Fruit fly (Drosophila melanogaster) whole organism, embryonic: ENCODE data around the gene CG12990.

ENCODE experiments used
- B-H1 ChIP-seq: fragments of 200-800 bp; sonication (Bioruptor generic); IDR thresholded peaks from 3 replicates; pipeline ENCODE4 v1.3.6; 2022; ENCODE audit warnings: missing biosample characterization, missing genetic modification characterization
- B-H2 ChIP-seq: fragments of 200-800 bp; sonication (Bioruptor generic); optimal IDR thresholded peaks from 2 replicates; lab custom pipeline; 2018; ENCODE audit warnings: missing biosample characterization, mild to moderate bottlenecking, missing genetic modification characterization
- CG10274 ChIP-seq: fragments of 200-800 bp; sonication (Bioruptor generic); optimal IDR thresholded peaks from 3 replicates; lab custom pipeline; 2017; ENCODE audit warnings: missing biosample characterization, mild to moderate bottlenecking, missing genetic modification characterization
- CG10366 ChIP-seq: fragments of 200-800 bp; sonication (Bioruptor generic); IDR thresholded peaks from 2 replicates; pipeline ENCODE4 v1.3.6; 2022; ENCODE audit warnings: missing biosample characterization, missing genetic modification characterization
- CG10543 ChIP-seq: fragments of 200-800 bp; sonication (Bioruptor generic); optimal IDR thresholded peaks from 3 replicates; lab custom pipeline; 2017; ENCODE audit warnings: missing biosample characterization, mild to moderate bottlenecking, missing genetic modification characterization, moderate library complexity
- CG10979 ChIP-seq: fragments of 200-800 bp; sonication (Bioruptor generic); optimal IDR thresholded peaks from 2 replicates; lab custom pipeline; 2018; ENCODE audit warnings: missing biosample characterization, mild to moderate bottlenecking, missing genetic modification characterization, moderate library complexity
- CG11085 ChIP-seq: fragments of 200-800 bp; sonication (Bioruptor generic); IDR thresholded peaks from 2 replicates; pipeline ENCODE4 v1.3.6; 2022; ENCODE audit warnings: missing biosample characterization, missing genetic modification characterization
- CG12236 ChIP-seq: fragments of 200-800 bp; sonication (Bioruptor generic); optimal IDR thresholded peaks from 2 replicates; lab custom pipeline; 2016; ENCODE audit warnings: missing biosample characterization, missing genetic modification characterization
- CG13287 ChIP-seq: fragments of 200-800 bp; sonication (Bioruptor generic); IDR thresholded peaks from 2 replicates; pipeline ENCODE4 v1.3.6; 2022; ENCODE audit warnings: missing biosample characterization, missing genetic modification characterization; ENCODE audit not compliant: partially characterized antibody
- CG1647 ChIP-seq: fragments of 200-800 bp; sonication (Bioruptor generic); optimal IDR thresholded peaks from 3 replicates; lab custom pipeline; 2016; ENCODE audit warnings: missing biosample characterization, missing genetic modification characterization
- CG17568 ChIP-seq: fragments of 200-800 bp; sonication (Bioruptor generic); optimal IDR thresholded peaks from 2 replicates; lab custom pipeline; 2018; ENCODE audit warnings: missing biosample characterization, mild to moderate bottlenecking, missing genetic modification characterization, moderate library complexity
- CG30020 ChIP-seq: fragments of 200-800 bp; optimal IDR thresholded peaks from 2 replicates; lab custom pipeline; 2019; ENCODE audit warnings: missing biosample characterization, mild to moderate bottlenecking, missing genetic modification characterization, moderate library complexity
- CG3065 ChIP-seq: fragments of 200-800 bp; sonication (Bioruptor generic); optimal IDR thresholded peaks from 2 replicates; lab custom pipeline; 2016; ENCODE audit warnings: missing biosample characterization, missing genetic modification characterization
- CG31224 ChIP-seq: fragments of 200-800 bp; sonication (Bioruptor generic); IDR thresholded peaks from 2 replicates; pipeline ENCODE4 v1.3.6; 2022; ENCODE audit warnings: missing biosample characterization, missing genetic modification characterization
- CG32772 ChIP-seq: fragments of 200-800 bp; sonication (Bioruptor generic); IDR thresholded peaks from 2 replicates; pipeline ENCODE4 v1.3.6; 2022; ENCODE audit warnings: missing biosample characterization, missing genetic modification characterization
- CG4707 ChIP-seq: fragments of 200-800 bp; sonication (Bioruptor generic); optimal IDR thresholded peaks from 2 replicates; lab custom pipeline; 2018; ENCODE audit warnings: missing biosample characterization, mild to moderate bottlenecking, missing genetic modification characterization, moderate library complexity
- CG6813 ChIP-seq: fragments of 200-800 bp; sonication (Bioruptor generic); optimal IDR thresholded peaks from 2 replicates; lab custom pipeline; 2017; ENCODE audit warnings: missing biosample characterization, missing genetic modification characterization, mild to moderate bottlenecking, moderate library complexity, missing genetic modification reagents
- CG7372 ChIP-seq: fragments of 200-800 bp; sonication (Bioruptor generic); IDR thresholded peaks from 2 replicates; pipeline ENCODE4 v1.3.6; 2022; ENCODE audit warnings: missing biosample characterization, missing genetic modification characterization
- CG7786 ChIP-seq: fragments of 200-800 bp; sonication (Bioruptor generic); optimal IDR thresholded peaks from 2 replicates; lab custom pipeline; 2016; ENCODE audit warnings: missing biosample characterization, missing genetic modification characterization
- CG8281 ChIP-seq: fragments of 200-800 bp; sonication (Bioruptor generic); optimal IDR thresholded peaks from 2 replicates; lab custom pipeline; 2018; ENCODE audit warnings: missing biosample characterization, mild to moderate bottlenecking, missing genetic modification characterization, moderate library complexity
- CG8478 ChIP-seq: fragments of >200 bp; optimal IDR thresholded peaks from 2 replicates; lab custom pipeline; 2018
- CG9727 ChIP-seq: fragments of 200-800 bp; sonication (Bioruptor generic); optimal IDR thresholded peaks from 3 replicates; lab custom pipeline; 2017; ENCODE audit warnings: missing biosample characterization, mild to moderate bottlenecking, missing genetic modification characterization
- CkIIα-i1 ChIP-seq: fragments of 200-800 bp; sonication (Bioruptor generic); IDR thresholded peaks from 2 replicates; pipeline ENCODE4 v1.3.6; 2022; ENCODE audit warnings: missing biosample characterization, missing genetic modification characterization
- CoRest ChIP-seq: fragments of 200-800 bp; sonication (Bioruptor generic); optimal IDR thresholded peaks from 3 replicates; lab custom pipeline; 2018; ENCODE audit warnings: missing biosample characterization, mild to moderate bottlenecking, missing genetic modification characterization, moderate library complexity
- CrebB ChIP-seq: fragments of 200-800 bp; sonication (Bioruptor generic); optimal IDR thresholded peaks from 3 replicates; lab custom pipeline; 2018; ENCODE audit warnings: missing biosample characterization, mild to moderate bottlenecking, missing genetic modification characterization
- D ChIP-seq, 2 experiments: fragments of 200-800 bp in 1 of 2; fragments of >200 bp in 1 of 2; sonication (Bioruptor generic) in 1 of 2; optimal IDR thresholded peaks; 2 replicates in 1 of 2; 3 replicates in 1 of 2; lab custom pipeline; 2017; ENCODE audit warnings: mild to moderate bottlenecking in 1 of 2, missing biosample characterization in 1 of 2, missing genetic modification characterization in 1 of 2, missing genetic modification reagents in 1 of 2
- Dref ChIP-seq: fragments of 200-800 bp; sonication (Bioruptor generic); IDR thresholded peaks from 2 replicates; pipeline ENCODE4 v1.3.6; 2022; ENCODE audit warnings: missing biosample characterization, missing genetic modification characterization
- Ets65A ChIP-seq: fragments of 200-800 bp; sonication (Bioruptor generic); peaks from one replicate; lab custom pipeline; 2016; ENCODE audit warnings: missing biosample characterization, missing genetic modification characterization
- HLH3B ChIP-seq: fragments of 200-800 bp; sonication (Bioruptor generic); IDR thresholded peaks from 2 replicates; pipeline ENCODE4 v1.3.6; 2022; ENCODE audit warnings: missing biosample characterization, missing genetic modification characterization
- Hand ChIP-seq: fragments of 200-800 bp; sonication (Bioruptor generic); optimal IDR thresholded peaks from 2 replicates; lab custom pipeline; 2017; ENCODE audit warnings: mild to moderate bottlenecking, missing biosample characterization, missing genetic modification reagents, missing genetic modification characterization
- Hr78 ChIP-seq, 2 experiments: fragments of 200-800 bp in 1 of 2; fragments of >200 bp in 1 of 2; sonication (Bioruptor generic) in 1 of 2; optimal IDR thresholded peaks; 2 replicates each; lab custom pipeline; 2017 to 2019; ENCODE audit warnings: missing biosample characterization in 2 of 2, missing genetic modification characterization in 2 of 2, mild to moderate bottlenecking in 1 of 2, moderate library complexity in 1 of 2
- Mad ChIP-seq: fragments of 200-800 bp; sonication (Bioruptor generic); optimal IDR thresholded peaks from 2 replicates; lab custom pipeline; 2016; ENCODE audit warnings: missing biosample characterization, missing genetic modification characterization
- Mes4 ChIP-seq: fragments of 200-800 bp; sonication (Bioruptor generic); optimal IDR thresholded peaks from 2 replicates; lab custom pipeline; 2016; ENCODE audit warnings: missing biosample characterization, missing genetic modification characterization
- Nf-YC ChIP-seq: fragments of 200-800 bp; optimal IDR thresholded peaks from 3 replicates; lab custom pipeline; 2019; ENCODE audit warnings: missing biosample characterization, mild to moderate bottlenecking, missing genetic modification characterization, moderate library complexity
- Rx ChIP-seq: fragments of 200-800 bp; sonication (Bioruptor generic); IDR thresholded peaks from 2 replicates; pipeline ENCODE4 v1.3.6; 2022; ENCODE audit warnings: missing biosample characterization, missing genetic modification characterization
- Spps ChIP-seq: fragments of 200-800 bp; sonication (Bioruptor generic); optimal IDR thresholded peaks from 2 replicates; lab custom pipeline; 2018; ENCODE audit warnings: missing biosample characterization, mild to moderate bottlenecking, missing genetic modification characterization
- al ChIP-seq: fragments of 200-800 bp; sonication (Bioruptor generic); IDR thresholded peaks from 2 replicates; pipeline ENCODE4 v1.3.6; 2022; ENCODE audit warnings: missing biosample characterization, missing genetic modification characterization
- ap ChIP-seq: fragments of 200-800 bp; sonication (Bioruptor generic); IDR thresholded peaks from 2 replicates; pipeline ENCODE4 v1.3.6; 2022; ENCODE audit warnings: missing biosample characterization, missing genetic modification characterization
- dimm ChIP-seq: fragments of 200-800 bp; sonication (Bioruptor generic); IDR thresholded peaks from 2 replicates; pipeline ENCODE4 v1.3.6; 2022; ENCODE audit warnings: missing biosample characterization, missing genetic modification characterization
- ftz-f1 ChIP-seq: fragments of 200-800 bp; sonication (Bioruptor generic); optimal IDR thresholded peaks from 2 replicates; lab custom pipeline; 2016; ENCODE audit warnings: missing biosample characterization, missing genetic modification characterization
- gfzf ChIP-seq: fragments of 200-800 bp; sonication (Bioruptor generic); optimal IDR thresholded peaks from 2 replicates; lab custom pipeline; 2016; ENCODE audit warnings: missing biosample characterization, mild to moderate bottlenecking, missing genetic modification characterization, moderate library complexity
- her ChIP-seq: fragments of 200-800 bp; sonication (Bioruptor generic); optimal IDR thresholded peaks from 2 replicates; lab custom pipeline; 2016; ENCODE audit warnings: missing biosample characterization, missing genetic modification characterization
- hkb ChIP-seq, 2 experiments: fragments of 200-800 bp in 1 of 2; fragments of >200 bp in 1 of 2; sonication (Bioruptor generic) in 1 of 2; IDR thresholded peaks in 1 of 2; optimal IDR thresholded peaks in 1 of 2; 2 replicates each; pipeline versions ENCODE4 v1.3.6 to Lab custom; 2017 to 2022; ENCODE audit warnings: missing biosample characterization in 1 of 2, missing genetic modification characterization in 1 of 2
- insv ChIP-seq, 2 experiments: fragments of 200-800 bp; sonication (Bioruptor generic); optimal IDR thresholded peaks; 3 replicates each; lab custom pipeline; 2016 to 2018; ENCODE audit warnings: missing biosample characterization in 2 of 2, missing genetic modification characterization in 2 of 2
- p53 ChIP-seq: fragments of 200-800 bp; sonication (Bioruptor generic); optimal IDR thresholded peaks from 2 replicates; lab custom pipeline; 2016; ENCODE audit warnings: missing biosample characterization, missing genetic modification characterization
- phol ChIP-seq: fragments of 200-800 bp; sonication (Bioruptor generic); optimal IDR thresholded peaks from 3 replicates; lab custom pipeline; 2018; ENCODE audit warnings: missing biosample characterization, mild to moderate bottlenecking, missing genetic modification characterization, moderate library complexity
- pnt ChIP-seq: fragments of 200-800 bp; sonication (Bioruptor generic); optimal IDR thresholded peaks from 3 replicates; lab custom pipeline; 2016; ENCODE audit warnings: missing biosample characterization, missing genetic modification characterization
- slou ChIP-seq: fragments of 200-800 bp; sonication (Bioruptor generic); optimal IDR thresholded peaks from 3 replicates; lab custom pipeline; 2016; ENCODE audit warnings: missing biosample characterization, missing genetic modification characterization
- wor ChIP-seq: fragments of 200-800 bp; sonication (Bioruptor generic); IDR thresholded peaks from 2 replicates; pipeline ENCODE4 v1.3.6; 2022; ENCODE audit warnings: missing biosample characterization, missing genetic modification characterization
- zf30C ChIP-seq: fragments of 200-800 bp; sonication (Bioruptor generic); optimal IDR thresholded peaks from 3 replicates; lab custom pipeline; 2018; ENCODE audit warnings: missing biosample characterization, mild to moderate bottlenecking, missing genetic modification characterization

CG12990 gene

DNA sequence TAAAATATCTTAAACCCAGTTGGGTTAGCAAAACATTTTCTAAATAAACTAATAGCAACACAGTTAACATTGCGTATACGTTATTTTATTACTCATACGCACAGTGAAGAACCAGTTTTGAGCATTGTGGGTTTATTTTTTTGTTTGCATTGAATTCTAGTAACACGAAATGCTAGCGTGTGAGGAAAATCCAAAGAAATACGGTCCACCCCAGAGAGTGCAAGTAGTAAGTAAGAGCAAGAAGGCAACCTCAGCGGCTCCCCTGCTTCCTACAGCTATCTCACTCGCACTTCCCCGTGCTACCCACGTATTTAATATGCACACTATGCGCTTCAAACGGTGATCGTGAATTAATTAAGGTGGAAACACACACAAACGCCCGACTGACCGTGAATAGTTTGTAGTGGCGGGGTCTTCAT lies 46.7 kb downstream of the CG12990 start (continued):
- TF ChIP-seq D (optimal IDR thresholded peaks at IDR 0.05; lab: Kevin White, UChicago): no peak
- peak; percentile 77 for TF ChIP-seq D (GFP tag; optimal IDR thresholded peaks at IDR 0.05; lab: Kevin White, UChicago)
- peak; percentile 68 for TF ChIP-seq CG8281 (tag; lab: Kevin White, UChicago)
- TF ChIP-seq CG1647 (GFP tag; lab: Kevin White, UChicago): peak; percentile 74
- TF ChIP-seq CG10366: peak; percentile 81
- TF ChIP-seq wor (GFP tag; lab: Robert Waterston, UW): peak; percentile 50; the same call in 1 of the 2 replicates
- peak; percentile 86 for TF ChIP-seq CG17568
- peak; percentile 85 for TF ChIP-seq CG10543 (GFP tag; lab: Kevin White, UChicago)
- no peak for TF ChIP-seq CkIIα-i1
- TF ChIP-seq Dref (GFP tag; lab: Robert Waterston, UW): no peak
- TF ChIP-seq zf30C (GFP tag; lab: Kevin White, UChicago): no peak
- TF ChIP-seq CG10274 (GFP tag; lab: Kevin White, UChicago): peak; percentile 79
- TF ChIP-seq CG6813: peak; percentile 82
- TF ChIP-seq p53 (GFP tag; lab: Kevin White, UChicago): no peak
- TF ChIP-seq CG10979 (tag; lab: Kevin White, UChicago): peak; percentile 86
- peak; percentile 46 for TF ChIP-seq CG3065 (GFP tag; lab: Kevin White, UChicago)
- peak; percentile 81 for TF ChIP-seq CG7786 (GFP tag; lab: Kevin White, UChicago)
- TF ChIP-seq Mes4: peak; percentile 73
- peak; percentile 63 for TF ChIP-seq pnt
- peak; percentile 32; the same call in 1 of the 2 replicates for TF ChIP-seq Rx (GFP tag; lab: Robert Waterston, UW)
- peak; percentile 74 for TF ChIP-seq Mad (GFP tag; lab: Kevin White, UChicago)
- peak; percentile 71 for TF ChIP-seq CG4707 (GFP tag; lab: Kevin White, UChicago)
- no peak for TF ChIP-seq CG13287
- TF ChIP-seq dimm (GFP tag; lab: Robert Waterston, UW): no peak; the same call in 1 of the 2 replicates
- TF ChIP-seq slou (GFP tag; lab: Kevin White, UChicago): peak; percentile 61
- peak; percentile 69 for TF ChIP-seq al (GFP tag; lab: Robert Waterston, UW)
- no peak for TF ChIP-seq CG8478 (lab: Kevin White, UChicago)
- peak; percentile 89 for TF ChIP-seq her
- no peak for TF ChIP-seq hkb (optimal IDR thresholded peaks at IDR 0.05; lab: Kevin White, UChicago)
- TF ChIP-seq hkb (GFP tag; IDR thresholded peaks at IDR 0.05; lab: Robert Waterston, UW): peak; percentile 89
- TF ChIP-seq CrebB (tag; lab: Kevin White, UChicago): peak; percentile 86
- TF ChIP-seq insv (GFP tag; optimal IDR thresholded peaks at IDR 0.05; lab: Kevin White, UChicago): peak in 1 of 2 experiments; percentile 37
- TF ChIP-seq B-H2 (GFP tag; lab: Kevin White, UChicago): peak; percentile 57
- TF ChIP-seq CG31224 (GFP tag; lab: Robert Waterston, UW): peak; percentile 63
- TF ChIP-seq CoRest (tag; lab: Kevin White, UChicago): peak; percentile 91
- TF ChIP-seq Hr78 (GFP tag; optimal IDR thresholded peaks at IDR 0.05; lab: Kevin White, UChicago): peak in 1 of 2 experiments; percentile 72
- TF ChIP-seq Nf-YC (tag; lab: Kevin White, UChicago): peak; percentile 85
- peak; percentile 74 for TF ChIP-seq CG32772 (GFP tag; lab: Robert Waterston, UW)
- peak; percentile 84 for TF ChIP-seq CG9727 (GFP tag; lab: Kevin White, UChicago)
- TF ChIP-seq CG30020: peak; percentile 60
- TF ChIP-seq ap: peak; percentile 54; the same call in 1 of the 2 replicates
- peak; percentile 69 for TF ChIP-seq B-H1
- peak; percentile 15 for TF ChIP-seq Spps
- TF ChIP-seq Ets65A (GFP tag; lab: Kevin White, UChicago): peak; percentile 97
- TF ChIP-seq phol: peak; percentile 89
- TF ChIP-seq CG7372 (GFP tag; lab: Robert Waterston, UW): peak; percentile 93
- peak; percentile 44; the same call in 1 of the 2 replicates for TF ChIP-seq CG11085
- TF ChIP-seq CG12236 (GFP tag; lab: Kevin White, UChicago): peak; percentile 65
- TF ChIP-seq ftz-f1 (GFP tag; lab: Kevin White, UChicago): peak; percentile 85
- TF ChIP-seq Hand (GFP tag; lab: Kevin White, UChicago): peak; percentile 79
- TF ChIP-seq gfzf (GFP tag; lab: Kevin White, UChicago): no peak
- TF ChIP-seq HLH3B (GFP tag; lab: Robert Waterston, UW): peak; percentile 78
